Worm (Caenorhabditis elegans) whole organism, dauer: ENCODE measurements around the gene Y48D7A.1.

Source experiments
- unc-62 ChIP-seq: sonication (generic microtip); optimal IDR thresholded peaks from 2 replicates; lab custom pipeline; 2017; ENCODE audit warnings: missing biosample characterization, missing genetic modification reagents, missing genetic modification characterization

Gene Y48D7A.1

ce11 chrX:3018505-3018996, 9.3 kb downstream of the Y48D7A.1 start, which contains the start of gene flp-18:
flp-18 (minus strand) TSS chrX:3018555.
- TF ChIP-seq unc-62 = no peak

ce11 chrX:3019996-3020395, 10.7 kb downstream of the Y48D7A.1 start:
- no peak for TF ChIP-seq unc-62

DNA sequence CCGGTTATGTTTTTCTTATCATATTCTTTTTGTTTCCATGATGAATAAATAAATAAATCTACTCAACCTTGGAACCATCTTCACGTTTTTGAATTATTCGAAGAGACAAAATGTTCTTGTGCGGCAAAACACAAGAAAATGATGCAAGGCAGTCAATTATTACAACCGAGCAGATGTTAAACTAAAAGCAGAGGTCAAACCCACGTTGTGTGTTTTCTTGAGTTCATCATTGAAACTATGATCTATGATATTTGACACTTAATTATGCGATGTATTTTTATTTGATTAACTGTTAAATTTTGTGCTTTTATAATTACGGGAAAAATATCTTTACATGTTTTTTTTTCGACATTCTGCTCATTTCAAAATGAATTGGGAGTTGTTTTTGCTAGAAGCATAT, 12.2 kb downstream of the Y48D7A.1 start:
- TF ChIP-seq unc-62 = no peak

- TF ChIP-seq unc-62 = no peak
Measured at ce11 chrX:3022330-3023088, 13.2 kb downstream of the Y48D7A.1 start.

ce11 chrX:3023552-3024183, 14.4 kb downstream of the Y48D7A.1 start:
- no peak for TF ChIP-seq unc-62

ce11 chrX:3024637-3025113, 15.4 kb downstream of the Y48D7A.1 start, which contains the start of gene aqp-7:
aqp-7 (plus strand) TSS chrX:3025063.
- TF ChIP-seq unc-62 = no peak

- no peak for TF ChIP-seq unc-62
Measured at ce11 chrX:3025145-3025544, 15.9 kb downstream of the Y48D7A.1 start.

- TF ChIP-seq unc-62 = no peak
Measured at ce11 chrX:3029030-3029429, 19.7 kb downstream of the Y48D7A.1 start, which contains the start of gene M02F4.1. M02F4.1 (minus strand) TSS chrX:3029130.

ce11 chrX:3031484-3031883, 22.2 kb downstream of the Y48D7A.1 start, which contains the start of gene clec-265:
clec-265 (plus strand) TSS chrX:3031783.
- TF ChIP-seq unc-62 = no peak

DNA sequence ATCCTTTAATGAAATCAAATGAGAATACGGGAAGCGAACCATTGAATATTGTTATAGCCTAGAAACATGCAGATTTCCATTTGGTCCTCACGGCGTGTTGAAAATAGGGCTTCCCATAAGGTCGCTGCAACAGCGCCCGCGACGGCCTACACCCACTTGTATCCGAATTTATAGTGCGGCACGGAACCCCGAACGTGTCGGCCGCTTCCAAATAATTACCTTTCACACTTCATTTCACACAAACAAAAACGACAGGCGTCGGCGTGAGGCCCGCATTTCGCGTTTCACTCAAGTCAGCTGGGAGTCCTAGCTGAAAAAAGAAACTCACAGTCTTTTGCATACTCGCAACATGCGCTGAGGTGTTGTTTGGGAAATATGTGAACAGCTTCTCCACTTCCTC, 24.2 kb downstream of the Y48D7A.1 start:
- TF ChIP-seq unc-62 = no peak

DNA sequence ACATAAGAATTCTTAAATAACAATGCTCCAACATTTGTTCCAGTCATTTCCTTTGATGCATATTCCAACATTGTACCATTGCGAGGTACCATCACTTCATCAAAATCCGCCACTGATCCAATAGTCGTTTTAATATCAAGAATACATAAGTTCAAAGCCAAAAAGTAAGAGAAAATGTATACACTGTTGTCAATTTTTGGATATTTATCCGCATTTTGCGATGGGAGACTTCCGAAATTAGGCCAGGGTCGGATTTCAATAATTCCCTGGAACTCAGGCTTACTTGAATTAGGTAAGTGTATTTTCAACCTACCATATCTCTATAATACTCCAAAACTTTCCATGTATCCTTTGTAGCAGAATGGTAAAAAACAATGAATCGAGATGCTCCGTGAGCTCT, 24.9 kb downstream of the Y48D7A.1 start, which contains the start of gene M02F4.2:
Gene M02F4.2 (minus strand): TSS at position 101 of the 400 bp plus-strand sequence.
- TF ChIP-seq unc-62 = no peak

DNA sequence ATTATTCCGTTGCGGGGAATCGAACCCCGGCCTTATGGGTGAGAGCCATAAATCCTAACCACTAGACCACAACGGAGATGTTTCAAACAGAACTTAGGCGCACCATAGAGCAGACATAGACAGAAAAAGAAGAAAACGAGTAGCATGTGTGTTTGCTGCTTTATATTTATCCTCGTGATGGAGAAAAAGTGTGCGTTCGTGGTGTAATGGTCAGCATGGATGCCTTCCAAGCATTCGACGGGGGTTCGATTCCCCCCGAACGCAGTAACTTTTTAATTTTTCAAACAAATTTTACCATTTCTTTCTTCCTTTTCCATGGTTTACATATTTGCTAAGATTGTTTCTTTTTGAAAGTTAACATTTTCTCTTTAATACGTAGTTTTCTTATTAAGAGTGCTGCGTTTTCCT, 26.7 kb downstream of the Y48D7A.1 start:
- peak; percentile 7 for TF ChIP-seq unc-62

DNA sequence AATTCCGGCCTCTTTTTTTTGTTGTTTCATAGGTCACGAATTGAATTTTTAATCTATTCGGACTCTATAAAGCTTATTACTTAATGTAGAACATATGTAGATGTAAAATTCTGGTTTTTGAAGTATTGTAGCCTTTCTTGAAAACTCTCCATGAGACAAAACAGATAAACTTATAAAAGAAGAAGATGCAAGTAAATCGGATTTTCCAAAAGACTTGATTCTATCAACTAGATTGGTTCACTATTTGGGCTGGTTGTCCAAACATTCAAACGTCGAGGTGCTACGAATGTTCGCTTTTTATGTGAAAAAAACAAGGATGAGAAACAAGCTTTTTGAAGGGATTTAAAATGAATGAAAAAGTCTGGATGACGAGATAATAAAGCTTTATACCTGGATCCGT, 30.7 kb downstream of the Y48D7A.1 start:
- TF ChIP-seq unc-62 = no peak

DNA sequence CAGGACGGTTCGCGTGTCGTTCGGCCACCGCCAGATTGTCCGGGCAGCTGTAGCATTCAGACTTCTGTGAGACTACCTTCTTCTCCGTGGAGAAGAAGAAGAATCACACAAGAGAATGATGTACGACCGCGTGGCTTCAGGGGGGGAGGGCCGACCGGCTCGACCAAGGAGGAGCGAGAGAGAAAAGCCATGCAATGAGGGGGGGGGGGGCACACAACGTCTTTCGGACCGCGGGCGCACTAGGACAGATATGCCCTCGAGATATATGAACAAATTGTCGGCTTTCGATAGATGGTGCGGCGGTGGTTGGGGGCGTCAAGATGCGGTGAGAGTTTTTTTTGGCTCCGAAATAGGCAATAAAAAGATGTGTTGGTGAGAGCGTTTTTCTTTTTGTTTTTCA, 31.3 kb downstream of the Y48D7A.1 start:
- no peak for TF ChIP-seq unc-62

DNA sequence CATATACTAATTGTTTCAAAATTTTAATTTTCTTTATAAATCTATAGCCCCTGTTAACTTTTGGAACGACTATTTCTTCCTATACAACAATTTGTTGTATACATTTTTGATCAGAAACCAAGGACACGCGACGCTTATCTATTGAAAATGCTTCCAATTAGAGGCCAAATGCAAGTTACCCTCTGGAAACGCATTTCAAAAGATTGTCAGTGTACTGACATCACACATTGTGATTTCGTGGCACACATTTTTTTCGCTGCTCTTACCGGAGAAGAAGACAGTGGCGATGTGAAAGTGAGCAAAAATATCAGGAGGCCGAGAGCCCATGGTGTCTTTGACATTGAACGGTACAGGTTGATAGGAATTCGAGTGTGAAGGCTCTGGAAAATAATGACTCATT, 36.2 kb downstream of the Y48D7A.1 start, which contains the start of gene cnnm-3:
Gene cnnm-3 (minus strand): TSS at position 382 of the 400 bp plus-strand sequence.
- TF ChIP-seq unc-62 = no peak

ce11 chrX:3047224-3047623, 37.9 kb downstream of the Y48D7A.1 start:
- TF ChIP-seq unc-62 = no peak

DNA sequence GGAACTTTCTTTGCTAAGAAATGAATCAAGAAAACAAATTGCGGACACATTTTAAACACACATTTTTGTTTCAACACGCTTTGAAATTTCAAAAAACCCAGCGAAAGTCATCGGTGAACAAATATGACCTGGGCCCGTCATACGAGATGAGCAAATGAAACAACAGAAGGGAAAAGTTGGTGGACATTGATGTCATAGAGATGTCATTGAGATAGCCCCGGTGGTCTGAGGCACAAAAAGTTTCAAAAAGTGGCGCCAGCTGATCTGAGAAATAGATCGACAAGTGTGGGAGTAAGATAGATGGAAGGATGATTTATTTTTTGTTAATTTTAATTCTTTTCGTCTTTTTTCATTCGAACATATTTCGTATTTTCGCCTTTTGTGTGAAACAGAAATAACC, 39.4 kb downstream of the Y48D7A.1 start:
- no peak for TF ChIP-seq unc-62

- no peak for TF ChIP-seq unc-62
Measured at ce11 chrX:3049233-3049632, 39.9 kb downstream of the Y48D7A.1 start.
